Fruit fly (Drosophila melanogaster) whole organism, embryonic: ENCODE results near the gene CG16772.

Experiments used
- ATbp ChIP-seq: fragments of 200-800 bp; sonication (Bioruptor generic); optimal IDR thresholded peaks from 2 replicates; lab custom pipeline; 2017; ENCODE audit warnings: missing biosample characterization, mild to moderate bottlenecking, missing genetic modification characterization, missing genetic modification reagents
- Blimp-1 ChIP-seq: fragments of 200-800 bp; sonication (Bioruptor generic); optimal IDR thresholded peaks from 3 replicates; lab custom pipeline; 2018; ENCODE audit warnings: missing biosample characterization, missing genetic modification characterization, mild to moderate bottlenecking, moderate library complexity, missing genetic modification reagents
- CG10209 ChIP-seq: fragments of 200-800 bp; sonication (Bioruptor generic); optimal IDR thresholded peaks from 3 replicates; lab custom pipeline; 2017; ENCODE audit warnings: missing biosample characterization, mild to moderate bottlenecking, missing genetic modification characterization, missing genetic modification reagents
- CG10543 ChIP-seq: fragments of 200-800 bp; sonication (Bioruptor generic); optimal IDR thresholded peaks from 3 replicates; lab custom pipeline; 2017; ENCODE audit warnings: missing biosample characterization, mild to moderate bottlenecking, missing genetic modification characterization, moderate library complexity
- CG11456 ChIP-seq: fragments of 200-800 bp; sonication (Bioruptor generic); IDR thresholded peaks from 3 replicates; pipeline ENCODE4 v1.3.6; 2022; ENCODE audit warnings: missing biosample characterization, missing genetic modification characterization
- CG12155 ChIP-seq: fragments of 200-800 bp; sonication (Bioruptor generic); optimal IDR thresholded peaks from 3 replicates; lab custom pipeline; 2016; ENCODE audit warnings: missing biosample characterization, missing genetic modification characterization
- CG14965 ChIP-seq: fragments of 200-800 bp; sonication (Bioruptor generic); optimal IDR thresholded peaks from 2 replicates; lab custom pipeline; 2016; ENCODE audit warnings: missing biosample characterization, missing genetic modification characterization, borderline replicate concordance
- CG15011 ChIP-seq: fragments of 200-800 bp; sonication (Bioruptor generic); optimal IDR thresholded peaks from 3 replicates; lab custom pipeline; 2018; ENCODE audit warnings: missing biosample characterization, mild to moderate bottlenecking, missing genetic modification characterization
- CG15479 ChIP-seq: fragments of 200-800 bp; sonication (Bioruptor generic); optimal IDR thresholded peaks from 3 replicates; lab custom pipeline; 2019; ENCODE audit warnings: missing biosample characterization, mild to moderate bottlenecking, missing genetic modification characterization, moderate library complexity
- CG15696 ChIP-seq: fragments of 200-800 bp; sonication (Bioruptor generic); optimal IDR thresholded peaks from 2 replicates; lab custom pipeline; 2019; ENCODE audit warnings: missing biosample characterization, mild to moderate bottlenecking, missing genetic modification characterization, moderate library complexity
- CG1603 ChIP-seq: fragments of 200-800 bp; sonication (Bioruptor generic); optimal IDR thresholded peaks from 2 replicates; lab custom pipeline; 2019; ENCODE audit warnings: missing biosample characterization, mild to moderate bottlenecking, missing genetic modification characterization, moderate library complexity
- CG1792 ChIP-seq: fragments of 200-800 bp; sonication (Bioruptor generic); optimal IDR thresholded peaks from 2 replicates; lab custom pipeline; 2016; ENCODE audit warnings: missing biosample characterization, missing genetic modification characterization
- CG2712 ChIP-seq: fragments of 200-800 bp; optimal IDR thresholded peaks from 3 replicates; lab custom pipeline; 2019; ENCODE audit warnings: missing biosample characterization, mild to moderate bottlenecking, missing genetic modification characterization, moderate library complexity
- CG2875 ChIP-seq: fragments of 200-800 bp; sonication (Bioruptor generic); optimal IDR thresholded peaks from 2 replicates; lab custom pipeline; 2017; ENCODE audit warnings: missing biosample characterization, mild to moderate bottlenecking, missing genetic modification characterization, missing genetic modification reagents
- CG3407 ChIP-seq: fragments of 200-800 bp; sonication (Bioruptor generic); optimal IDR thresholded peaks from 2 replicates; lab custom pipeline; 2018; ENCODE audit warnings: missing biosample characterization, mild to moderate bottlenecking, missing genetic modification characterization
- CG4707 ChIP-seq: fragments of 200-800 bp; sonication (Bioruptor generic); optimal IDR thresholded peaks from 2 replicates; lab custom pipeline; 2018; ENCODE audit warnings: missing biosample characterization, mild to moderate bottlenecking, missing genetic modification characterization, moderate library complexity
- CG4854 ChIP-seq: fragments of 200-800 bp; sonication (Bioruptor generic); optimal IDR thresholded peaks from 2 replicates; lab custom pipeline; 2016; ENCODE audit warnings: missing biosample characterization, missing genetic modification characterization, inconsistent platforms
- CG6654 ChIP-seq: fragments of 200-800 bp; sonication (Bioruptor generic); optimal IDR thresholded peaks from 2 replicates; lab custom pipeline; 2017; ENCODE audit warnings: missing biosample characterization, mild to moderate bottlenecking, missing genetic modification characterization
- CG8359 ChIP-seq: fragments of 200-800 bp; sonication (Bioruptor generic); optimal IDR thresholded peaks from 2 replicates; lab custom pipeline; 2017; ENCODE audit warnings: missing biosample characterization, mild to moderate bottlenecking, missing genetic modification characterization, borderline replicate concordance
- CG8944 ChIP-seq: fragments of 200-800 bp; sonication (Bioruptor generic); optimal IDR thresholded peaks from 3 replicates; lab custom pipeline; 2016; ENCODE audit warnings: missing biosample characterization, missing genetic modification characterization
- D ChIP-seq, 2 experiments: fragments of 200-800 bp in 1 of 2; fragments of >200 bp in 1 of 2; sonication (Bioruptor generic) in 1 of 2; optimal IDR thresholded peaks; 2 replicates in 1 of 2; 3 replicates in 1 of 2; lab custom pipeline; 2017; ENCODE audit warnings: mild to moderate bottlenecking in 1 of 2, missing biosample characterization in 1 of 2, missing genetic modification characterization in 1 of 2, missing genetic modification reagents in 1 of 2
- Doc3 ChIP-seq: fragments of 200-800 bp; sonication (Bioruptor generic); IDR thresholded peaks from 3 replicates; pipeline ENCODE4 v1.3.6; 2022; ENCODE audit warnings: missing biosample characterization, missing genetic modification characterization; ENCODE audit not compliant: partially characterized antibody
- E2f1 ChIP-seq: fragments of 200-800 bp; sonication (Bioruptor generic); IDR thresholded peaks from 2 replicates; pipeline ENCODE4 v1.3.6; 2022; ENCODE audit warnings: missing biosample characterization, missing genetic modification characterization
- Hand ChIP-seq: fragments of 200-800 bp; sonication (Bioruptor generic); optimal IDR thresholded peaks from 2 replicates; lab custom pipeline; 2017; ENCODE audit warnings: mild to moderate bottlenecking, missing biosample characterization, missing genetic modification reagents, missing genetic modification characterization
- Max ChIP-seq: fragments of 200-800 bp; sonication (Bioruptor generic); optimal IDR thresholded peaks from 2 replicates; lab custom pipeline; 2016; ENCODE audit warnings: missing biosample characterization, mild to moderate bottlenecking, missing genetic modification characterization
- Med ChIP-seq: fragments of 200-800 bp; sonication (Bioruptor generic); peaks from one replicate; lab custom pipeline; 2016; ENCODE audit warnings: missing biosample characterization, missing genetic modification characterization, mild to moderate bottlenecking, inconsistent platforms, moderate library complexity
- Mes4 ChIP-seq: fragments of 200-800 bp; sonication (Bioruptor generic); optimal IDR thresholded peaks from 2 replicates; lab custom pipeline; 2016; ENCODE audit warnings: missing biosample characterization, missing genetic modification characterization
- Myb ChIP-seq: fragments of 200-800 bp; sonication (Bioruptor generic); optimal IDR thresholded peaks from 2 replicates; lab custom pipeline; 2016; ENCODE audit warnings: missing biosample characterization, missing genetic modification characterization
- NC2α ChIP-seq: fragments of 200-800 bp; sonication (Bioruptor generic); optimal IDR thresholded peaks from 2 replicates; lab custom pipeline; 2016; ENCODE audit warnings: missing biosample characterization, missing genetic modification characterization
- cato ChIP-seq: fragments of 200-800 bp; sonication (Bioruptor generic); optimal IDR thresholded peaks from 2 replicates; lab custom pipeline; 2016; ENCODE audit warnings: missing biosample characterization, missing genetic modification characterization, borderline replicate concordance
- ci ChIP-seq: fragments of 200-800 bp; sonication (Bioruptor generic); IDR thresholded peaks from 3 replicates; pipeline ENCODE4 v1.3.6; 2022; ENCODE audit warnings: missing biosample characterization, missing genetic modification characterization
- crc ChIP-seq: fragments of 200-800 bp; sonication (Bioruptor generic); optimal IDR thresholded peaks from 2 replicates; lab custom pipeline; 2016; ENCODE audit warnings: missing biosample characterization, missing genetic modification characterization
- gcm ChIP-seq: fragments of 200-800 bp; sonication (Bioruptor generic); optimal IDR thresholded peaks from 2 replicates; lab custom pipeline; 2019; ENCODE audit warnings: missing biosample characterization, mild to moderate bottlenecking, missing genetic modification characterization, moderate library complexity
- grn ChIP-seq: fragments of 200-800 bp; sonication (Bioruptor generic); optimal IDR thresholded peaks from 3 replicates; lab custom pipeline; 2017; ENCODE audit warnings: missing biosample characterization, missing genetic modification characterization
- insv ChIP-seq, 2 experiments: fragments of 200-800 bp; sonication (Bioruptor generic); optimal IDR thresholded peaks; 3 replicates each; lab custom pipeline; 2016 to 2018; ENCODE audit warnings: missing biosample characterization in 2 of 2, missing genetic modification characterization in 2 of 2
- ken ChIP-seq: fragments of 200-800 bp; sonication (Bioruptor generic); IDR thresholded peaks from 3 replicates; pipeline ENCODE4 v1.3.6; 2022; ENCODE audit warnings: missing biosample characterization, missing genetic modification characterization
- kni ChIP-seq: fragments of 200-800 bp; sonication (Bioruptor generic); optimal IDR thresholded peaks from 3 replicates; lab custom pipeline; 2017; ENCODE audit warnings: mild to moderate bottlenecking, missing biosample characterization, missing genetic modification reagents, missing genetic modification characterization
- lab ChIP-seq: fragments of 200-800 bp; sonication (Bioruptor generic); optimal IDR thresholded peaks from 3 replicates; lab custom pipeline; 2017; ENCODE audit warnings: missing biosample characterization, missing genetic modification characterization, mild to moderate bottlenecking, moderate library complexity, missing genetic modification reagents
- onecut ChIP-seq: fragments of 200-800 bp; sonication (Bioruptor generic); IDR thresholded peaks from 2 replicates; pipeline ENCODE4 v1.3.6; 2022; ENCODE audit warnings: missing biosample characterization, missing genetic modification characterization
- psq ChIP-seq: fragments of 200-800 bp; sonication (Bioruptor generic); optimal IDR thresholded peaks from 2 replicates; lab custom pipeline; 2017; ENCODE audit warnings: missing biosample characterization, missing genetic modification characterization
- pum ChIP-seq: fragments of 200-800 bp; sonication (Bioruptor generic); optimal IDR thresholded peaks from 2 replicates; lab custom pipeline; 2016; ENCODE audit warnings: missing biosample characterization, missing genetic modification characterization
- sens ChIP-seq: fragments of 200-800 bp; sonication (Bioruptor generic); peaks from one replicate; lab custom pipeline; 2016; ENCODE audit warnings: missing biosample characterization, missing genetic modification characterization
- toy ChIP-seq: fragments of 200-800 bp; sonication (Bioruptor generic); IDR thresholded peaks from 2 replicates; pipeline ENCODE4 v1.3.6; 2022; ENCODE audit warnings: missing biosample characterization, missing genetic modification characterization
- vvl ChIP-seq: fragments of 200-800 bp; sonication (Bioruptor generic); IDR thresholded peaks from 2 replicates; pipeline ENCODE4 v1.3.6; 2022; ENCODE audit warnings: missing biosample characterization, missing genetic modification characterization
- z ChIP-seq: fragments of 200-800 bp; sonication (Bioruptor generic); IDR thresholded peaks from 3 replicates; pipeline ENCODE4 v1.3.6; 2022; ENCODE audit warnings: missing biosample characterization, missing genetic modification characterization

Gene CG16772

DNA sequence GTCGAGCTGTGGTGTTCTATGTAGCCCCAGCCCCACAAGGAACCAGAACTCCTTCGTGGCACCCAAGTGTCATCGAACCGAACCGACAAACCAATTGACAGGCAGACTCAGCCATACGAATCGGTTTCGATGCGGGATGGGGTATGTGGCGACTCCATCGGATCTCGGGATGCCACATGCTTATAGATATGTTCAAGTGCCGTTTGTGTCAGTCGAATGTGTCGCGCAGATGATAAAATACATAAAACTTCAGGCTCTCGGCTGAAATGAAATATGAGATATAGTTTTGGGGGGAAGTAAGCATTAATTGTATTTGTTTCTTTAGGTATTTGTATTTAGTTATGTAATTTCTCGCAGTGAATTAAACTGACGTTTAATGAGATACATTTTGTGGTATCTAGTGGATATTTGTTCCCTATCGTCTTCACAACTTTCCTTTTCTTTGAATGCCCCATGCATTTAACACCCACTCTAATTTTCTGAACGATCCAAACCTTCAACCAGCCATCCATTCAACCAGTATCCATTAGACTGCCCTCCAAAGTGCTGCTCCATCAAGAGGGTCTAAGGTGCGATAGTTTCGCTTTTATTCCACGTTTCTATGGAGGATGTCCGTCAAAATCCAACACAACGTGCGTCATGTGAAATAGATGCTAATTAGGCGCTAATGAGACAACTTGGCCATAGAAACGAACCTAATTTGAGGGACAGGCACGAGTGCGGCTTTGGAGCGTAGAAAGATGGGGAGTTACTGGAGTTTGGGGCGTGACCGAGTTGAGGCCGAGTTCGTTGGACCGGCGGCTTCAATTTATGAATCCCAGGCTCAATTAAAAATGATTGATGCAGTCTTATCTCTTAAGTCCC, 17.9 kb upstream of the CG16772 start (continued):
- TF ChIP-seq E2f1 (GFP tag; lab: Robert Waterston, UW) (no peak), CG11456 (no peak), CG2712 (tag; lab: Kevin White, UChicago) (no peak), pum (GFP tag; lab: Kevin White, UChicago) (no peak), toy (GFP tag; lab: Robert Waterston, UW) (no peak), ci (GFP tag; lab: Robert Waterston, UW) (0 out of 3 replicates have a peak, but pooled peaks have one; percentile 12), CG15011 (GFP tag; lab: Kevin White, UChicago) (no peak), Myb (GFP tag; lab: Kevin White, UChicago) (no peak), ken (GFP tag; lab: Robert Waterston, UW) (0 out of 3 replicates have a peak, but pooled peaks have one; percentile 15), psq (no peak)

DNA sequence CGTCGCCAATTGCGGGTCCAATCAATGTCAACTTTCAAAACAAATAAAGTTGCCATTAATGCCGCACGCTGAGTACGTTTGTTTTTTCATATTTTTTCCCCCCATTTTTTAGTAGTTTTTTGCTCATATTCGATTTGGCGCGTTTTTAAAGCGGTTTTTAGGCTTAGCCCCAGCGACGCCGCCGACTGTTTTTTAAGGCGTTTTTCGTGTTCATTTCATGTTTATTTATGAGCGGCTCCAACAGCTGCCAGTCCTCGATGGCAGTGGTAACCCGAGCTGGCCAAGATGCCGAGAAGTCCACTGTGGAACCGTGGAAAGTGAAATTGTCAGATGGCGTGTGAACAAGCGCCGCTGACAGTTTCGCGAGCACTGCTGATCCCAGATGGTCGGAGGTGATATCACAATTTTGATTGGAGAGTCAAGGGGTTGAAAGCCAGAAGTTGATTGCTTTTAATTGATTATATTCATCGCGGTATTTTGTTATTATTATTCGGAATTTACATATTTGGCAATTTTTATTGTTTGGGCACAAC, 14.4 kb upstream of the CG16772 start:
- TF ChIP-seq gcm (no peak), CG4854 (GFP tag; lab: Kevin White, UChicago) (no peak), cato (GFP tag; lab: Kevin White, UChicago) (no peak), CG8359 (GFP tag; lab: Kevin White, UChicago) (peak; percentile 89), CG6654 (GFP tag; lab: Kevin White, UChicago) (peak; percentile 84), Blimp-1 (GFP tag; lab: Kevin White, UChicago) (peak; percentile 56), insv (GFP tag; optimal IDR thresholded peaks at IDR 0.05; lab: Kevin White, UChicago) (no peak), Max (GFP tag; lab: Kevin White, UChicago) (no peak), lab (GFP tag; lab: Kevin White, UChicago) (peak; percentile 66), Hand (GFP tag; lab: Kevin White, UChicago) (no peak), crc (GFP tag; lab: Kevin White, UChicago) (no peak), vvl (GFP tag; lab: Robert Waterston, UW) (peak; percentile 53; the same call in 1 of the 2 replicates), sens (GFP tag; lab: Kevin White, UChicago) (peak; percentile 1)

DNA sequence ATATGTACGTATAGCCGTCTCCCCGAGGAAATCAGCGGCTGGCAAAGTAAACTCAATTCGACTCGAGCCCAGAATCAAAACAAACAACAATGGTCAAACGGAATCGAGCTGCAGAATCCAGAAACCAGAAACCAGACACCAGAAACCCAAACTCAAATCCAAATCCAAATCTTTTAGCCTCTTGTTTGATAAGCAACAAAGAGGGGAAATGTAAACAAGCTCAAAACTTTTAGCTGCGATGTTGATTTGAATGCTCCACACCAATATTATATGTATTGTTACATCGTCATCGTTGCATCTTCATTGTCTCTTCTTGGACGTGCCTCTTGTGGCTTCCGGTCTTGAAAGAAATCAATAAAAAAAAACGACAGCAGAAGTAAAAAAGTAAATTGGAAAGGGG, 12.9 kb upstream of the CG16772 start:
- 0 out of 2 replicates have a peak, but pooled peaks have one; percentile 5 for TF ChIP-seq onecut (GFP tag; lab: Robert Waterston, UW)
- no peak for TF ChIP-seq Doc3 (GFP tag; lab: Robert Waterston, UW)
- peak; percentile 36 for TF ChIP-seq CG15696
- peak; percentile 25 for TF ChIP-seq CG10209
- peak; percentile 48 for TF ChIP-seq ATbp (GFP tag; lab: Kevin White, UChicago)
- TF ChIP-seq CG2875 (GFP tag; lab: Kevin White, UChicago): peak; percentile 18
- TF ChIP-seq grn (GFP tag; lab: Kevin White, UChicago): peak; percentile 51
- TF ChIP-seq Med (GFP tag; lab: Kevin White, UChicago): peak; percentile 29
- TF ChIP-seq CG1792 (GFP tag; lab: Kevin White, UChicago): peak; percentile 15
- TF ChIP-seq CG12155: no peak
- TF ChIP-seq Mes4 (GFP tag; lab: Kevin White, UChicago): peak; percentile 3
- TF ChIP-seq z: no peak
- peak; percentile 34 for TF ChIP-seq CG1603 (tag; lab: Kevin White, UChicago)
- no peak for TF ChIP-seq CG4707 (GFP tag; lab: Kevin White, UChicago)
- TF ChIP-seq kni (GFP tag; lab: Kevin White, UChicago): peak; percentile 38
- peak; percentile 10 for TF ChIP-seq CG14965
- peak; percentile 29 for TF ChIP-seq CG3407 (GFP tag; lab: Kevin White, UChicago)
- no peak for TF ChIP-seq CG15479
- no peak for TF ChIP-seq CG10543 (GFP tag; lab: Kevin White, UChicago)
- no peak for TF ChIP-seq CG8944 (GFP tag; lab: Kevin White, UChicago)
- TF ChIP-seq D (optimal IDR thresholded peaks at IDR 0.05; lab: Kevin White, UChicago): no peak
- TF ChIP-seq D (GFP tag; optimal IDR thresholded peaks at IDR 0.05; lab: Kevin White, UChicago): peak; percentile 28
- no peak for TF ChIP-seq NC2α
